Worm (Caenorhabditis elegans) whole organism, L4 larva: ENCODE results near the gene W10G11.3.

ENCODE experiments used
- aly-2 ChIP-seq: sonication (generic microtip); optimal IDR thresholded peaks from 2 replicates; lab custom pipeline; 2018; ENCODE audit warnings: missing biosample characterization, missing genetic modification characterization
- ama-1 ChIP-seq: fragments of 150-350 bp; optimal IDR thresholded peaks from 2 replicates; lab custom pipeline; 2014; ENCODE audit warnings: inconsistent platforms, mixed read lengths
- ctbp-1 ChIP-seq: fragments of 200-800 bp; sonication (Bioruptor generic); IDR thresholded peaks from 2 replicates; pipeline ENCODE4 v1.3.6; 2022; ENCODE audit warnings: missing genetic modification reagents, missing genetic modification characterization, missing compliant biosample characterization
- daf-16 ChIP-seq, 3 experiments: sonication (generic microtip); optimal IDR thresholded peaks; 2 replicates each; lab custom pipeline; 2016 to 2017; ENCODE audit warnings: missing genetic modification characterization in 3 of 3, missing genetic modification reagents in 3 of 3, mild to moderate bottlenecking in 2 of 3, missing compliant biosample characterization in 2 of 3, missing biosample characterization in 1 of 3, moderate library complexity in 1 of 3
- dmd-6 ChIP-seq: fragments of 200-800 bp; sonication (Bioruptor generic); IDR thresholded peaks from 2 replicates; pipeline ENCODE4 v1.3.6; 2022; ENCODE audit warnings: missing genetic modification reagents, missing genetic modification characterization, missing compliant biosample characterization
- dpl-1 ChIP-seq: fragments of 150-350 bp; optimal IDR thresholded peaks from 2 replicates; lab custom pipeline; 2014; ENCODE audit warnings: missing biosample characterization, missing genetic modification reagents, missing genetic modification characterization
- egl-27 ChIP-seq: sonication (generic microtip); optimal IDR thresholded peaks from 3 replicates; lab custom pipeline; 2017; ENCODE audit warnings: missing biosample characterization, missing genetic modification reagents, missing genetic modification characterization
- lin-13 ChIP-seq: fragments of 150-350 bp; optimal IDR thresholded peaks from 2 replicates; lab custom pipeline; 2014; ENCODE audit warnings: missing biosample characterization, missing genetic modification reagents, missing genetic modification characterization
- mxl-2 ChIP-seq: fragments of 200-800 bp; sonication (Bioruptor generic); conservative IDR thresholded peaks from 2 replicates; pipeline ENCODE4 v1.3.6; 2022; ENCODE audit warnings: missing genetic modification reagents, missing genetic modification characterization, missing compliant biosample characterization
- nhr-28 ChIP-seq: fragments of 150-350 bp; optimal IDR thresholded peaks from 2 replicates; lab custom pipeline; 2014; ENCODE audit warnings: missing biosample characterization, missing genetic modification characterization
- nhr-42 ChIP-seq: fragments of 200-800 bp; sonication (Bioruptor generic); IDR thresholded peaks from 2 replicates; pipeline ENCODE4 v1.3.6; 2022; ENCODE audit warnings: missing genetic modification characterization, missing compliant biosample characterization
- pha-4 ChIP-seq, 2 experiments: fragments of 150-350 bp in 1 of 2; fragments of 200-800 bp in 1 of 2; sonication (Bioruptor generic) in 1 of 2; IDR thresholded peaks in 1 of 2; optimal IDR thresholded peaks in 1 of 2; 2 replicates each; pipeline versions ENCODE4 v1.3.6 to Lab custom; 2014 to 2022; ENCODE audit warnings: missing genetic modification characterization in 2 of 2, missing genetic modification reagents in 2 of 2, missing biosample characterization in 1 of 2, missing compliant biosample characterization in 1 of 2
- snpc-4 ChIP-seq: fragments of 150-350 bp; optimal IDR thresholded peaks from 2 replicates; lab custom pipeline; 2014; ENCODE audit warnings: missing biosample characterization, missing genetic modification characterization
- spr-3 ChIP-seq: fragments of 200-800 bp; sonication (Bioruptor generic); optimal IDR thresholded peaks from 2 replicates; lab custom pipeline; 2018; ENCODE audit warnings: mild to moderate bottlenecking, missing genetic modification characterization, missing compliant biosample characterization

- TF ChIP-seq dpl-1 (GFP tag; lab: Kevin White, UChicago) (no peak), daf-16 (GFP tag; optimal IDR thresholded peaks at IDR 0.05; lab: Kevin White, UChicago) (no peak), daf-16 (tag; optimal IDR thresholded peaks at IDR 0.05; lab: Kevin White, UChicago) (no peak), nhr-42 (GFP tag; lab: Robert Waterston, UW) (no peak), spr-3 (GFP tag; lab: Kevin White, UChicago) (no peak), ctbp-1 (GFP tag; lab: Robert Waterston, UW) (no peak), nhr-28 (tag; lab: Kevin White, UChicago) (no peak), dmd-6 (GFP tag; lab: Robert Waterston, UW) (no peak), pha-4 (GFP tag; IDR thresholded peaks at IDR 0.05; lab: Robert Waterston, UW) (no peak), pha-4 (tag; optimal IDR thresholded peaks at IDR 0.05; lab: Kevin White, UChicago) (no peak), ama-1 (lab: Kevin White, UChicago) (no peak), aly-2 (tag; lab: Kevin White, UChicago) (no peak), mxl-2 (GFP tag; lab: Robert Waterston, UW) (no peak), egl-27 (tag; lab: Kevin White, UChicago) (no peak), lin-13 (GFP tag; lab: Kevin White, UChicago) (no peak), snpc-4 (tag; lab: Kevin White, UChicago) (no peak)
Measured at ce11 chrII:3578121-3578520, 15.8 kb upstream of the W10G11.3 start, which contains the start of gene clec-133.
